1 fruit fly cellular context compared by ENCODE assay signal in the genomic region with DNA sequence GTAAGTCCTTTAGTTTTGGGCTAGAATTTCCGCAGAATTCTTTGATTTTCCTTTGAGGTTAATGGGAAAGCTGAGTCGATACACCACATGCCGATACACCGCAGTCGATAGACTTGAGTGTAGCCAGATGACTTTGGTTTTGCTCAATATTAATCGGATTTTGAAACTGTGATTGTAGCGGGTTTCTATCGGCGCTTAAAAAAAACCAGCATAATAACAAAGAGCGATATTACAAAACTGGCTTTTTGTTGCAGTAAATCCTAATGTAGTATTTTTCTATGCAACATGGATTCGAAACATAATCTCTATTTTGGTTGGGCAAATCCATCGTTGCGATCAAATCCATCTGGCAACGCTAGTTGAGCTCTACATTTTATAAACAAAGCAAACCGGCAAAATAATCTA.
TF ChIP-seq lines count a peak whose summit lies in the region.

Gene Polr3D, minus strand, starts transcription at position 116 of the 405 bp plus-strand sequence.
Gene mus304, plus strand, starts transcription at position 356 of the 405 bp plus-strand sequence.

TF ChIP-seq in whole organism, embryonic, 481 proteins besides CTCF, POLR2A, EP300 and RAD21 (continued from another document and continues in another):
- no peak for TF ChIP-seq Vsx1 (GFP tag; optimal IDR thresholded peaks at IDR 0.05; lab: Kevin White, UChicago)
- TF ChIP-seq CG3847 (GFP tag; IDR thresholded peaks at IDR 0.05; lab: Robert Waterston, UW) = peak; percentile 55; the same call in 1 of the 2 replicates
- no peak for TF ChIP-seq usp (GFP tag; optimal IDR thresholded peaks at IDR 0.05; lab: Kevin White, UChicago)
- TF ChIP-seq CG3407 (GFP tag; optimal IDR thresholded peaks at IDR 0.05; lab: Kevin White, UChicago) = no peak
- peak; percentile 74 for TF ChIP-seq stwl (tag; optimal IDR thresholded peaks at IDR 0.05; lab: Kevin White, UChicago)
- no peak for TF ChIP-seq CG10321 (GFP tag; IDR thresholded peaks at IDR 0.05; lab: Robert Waterston, UW)
- TF ChIP-seq Atf6 (GFP tag; IDR thresholded peaks at IDR 0.05; lab: Robert Waterston, UW) = no peak
- TF ChIP-seq CG2202 (tag; optimal IDR thresholded peaks at IDR 0.05; lab: Kevin White, UChicago) = no peak
- TF ChIP-seq Abd-B (GFP tag; optimal IDR thresholded peaks at IDR 0.05; lab: Kevin White, UChicago) = no peak
- no peak for TF ChIP-seq kah (GFP tag; optimal IDR thresholded peaks at IDR 0.05; lab: Kevin White, UChicago)
- 0 out of 2 replicates have a peak, but pooled peaks have one; percentile 28 for TF ChIP-seq sna (GFP tag; IDR thresholded peaks at IDR 0.05; lab: Robert Waterston, UW; ENCODE audit: partially characterized antibody)
- peak; percentile 53; the same call in 1 of the 3 replicates for TF ChIP-seq CG34224 (GFP tag; IDR thresholded peaks at IDR 0.05; lab: Robert Waterston, UW; ENCODE audit: partially characterized antibody)
- TF ChIP-seq Rx (GFP tag; IDR thresholded peaks at IDR 0.05; lab: Robert Waterston, UW) = no peak
- no peak for TF ChIP-seq CG4360 (GFP tag; IDR thresholded peaks at IDR 0.05; lab: Robert Waterston, UW)
- peak; percentile 29 for TF ChIP-seq CG7839 (tag; optimal IDR thresholded peaks at IDR 0.05; lab: Kevin White, UChicago)
- no peak for TF ChIP-seq z (GFP tag; IDR thresholded peaks at IDR 0.05; lab: Robert Waterston, UW)
- TF ChIP-seq CG18476 (GFP tag; optimal IDR thresholded peaks at IDR 0.05; lab: Kevin White, UChicago) = no peak
- no peak for TF ChIP-seq Oli (tag; optimal IDR thresholded peaks at IDR 0.05; lab: Kevin White, UChicago)
- TF ChIP-seq otp (GFP tag; IDR thresholded peaks at IDR 0.05; lab: Robert Waterston, UW) = no peak
- TF ChIP-seq Bteb2 (GFP tag; optimal IDR thresholded peaks at IDR 0.05; lab: Kevin White, UChicago) = no peak
- TF ChIP-seq CG14014 (GFP tag; IDR thresholded peaks at IDR 0.05; lab: Robert Waterston, UW) = no peak
- TF ChIP-seq CG7271 (tag; optimal IDR thresholded peaks at IDR 0.05; lab: Kevin White, UChicago) = no peak
- TF ChIP-seq H15 (GFP tag; IDR thresholded peaks at IDR 0.05; lab: Robert Waterston, UW) = no peak
- no peak for TF ChIP-seq lmd (GFP tag; IDR thresholded peaks at IDR 0.05; lab: Robert Waterston, UW)
- no peak for TF ChIP-seq toy (GFP tag; IDR thresholded peaks at IDR 0.05; lab: Robert Waterston, UW)
- no peak for TF ChIP-seq TFAM (GFP tag; optimal IDR thresholded peaks at IDR 0.05; lab: Kevin White, UChicago)
- TF ChIP-seq cato (GFP tag; optimal IDR thresholded peaks at IDR 0.05; lab: Kevin White, UChicago; ENCODE audit: borderline replicate concordance) = no peak
- TF ChIP-seq CG9817 (tag; optimal IDR thresholded peaks at IDR 0.05; lab: Kevin White, UChicago) = peak; percentile 50
- TF ChIP-seq fd96Cb (tag; optimal IDR thresholded peaks at IDR 0.05; lab: Kevin White, UChicago) = no peak
- TF ChIP-seq CG7357 (GFP tag; IDR thresholded peaks at IDR 0.05; lab: Robert Waterston, UW) = no peak
- TF ChIP-seq ranshi (GFP tag; IDR thresholded peaks at IDR 0.05; lab: Robert Waterston, UW) = no peak
- TF ChIP-seq YL-1 (GFP tag; optimal IDR thresholded peaks at IDR 0.05; lab: Kevin White, UChicago) = peak; percentile 58
- TF ChIP-seq ems (GFP tag; optimal IDR thresholded peaks at IDR 0.05; lab: Kevin White, UChicago) = no peak
- no peak for TF ChIP-seq zf30C (GFP tag; optimal IDR thresholded peaks at IDR 0.05; lab: Kevin White, UChicago)
- TF ChIP-seq vnd (GFP tag; IDR thresholded peaks at IDR 0.05; lab: Robert Waterston, UW; ENCODE audit: partially characterized antibody) = 0 out of 3 replicates have a peak, but pooled peaks have one; percentile 45
- no peak for TF ChIP-seq sob (GFP tag; IDR thresholded peaks at IDR 0.05; lab: Robert Waterston, UW)
- no peak for TF ChIP-seq rib (GFP tag; IDR thresholded peaks at IDR 0.05; lab: Robert Waterston, UW)
- no peak for TF ChIP-seq Usf (GFP tag; optimal IDR thresholded peaks at IDR 0.05; lab: Kevin White, UChicago)
- no peak for TF ChIP-seq CG11560 (tag; IDR thresholded peaks at IDR 0.05; lab: Robert Waterston, UW)
- TF ChIP-seq CG34422 (GFP tag; IDR thresholded peaks at IDR 0.05; lab: Robert Waterston, UW) = no peak
- TF ChIP-seq CG6854 (GFP tag; optimal IDR thresholded peaks at IDR 0.05; lab: Kevin White, UChicago) = no peak
- TF ChIP-seq CG16813 (GFP tag; IDR thresholded peaks at IDR 0.05; lab: Robert Waterston, UW; ENCODE audit: partially characterized antibody) = peak; percentile 57; the same call in 1 of the 3 replicates
- TF ChIP-seq CG13287 (GFP tag; IDR thresholded peaks at IDR 0.05; lab: Robert Waterston, UW; ENCODE audit: partially characterized antibody) = peak; percentile 74
- TF ChIP-seq CG13424 (tag; optimal IDR thresholded peaks at IDR 0.05; lab: Kevin White, UChicago) = peak; percentile 36
- TF ChIP-seq wek (GFP tag; optimal IDR thresholded peaks at IDR 0.05; lab: Kevin White, UChicago) = no peak
- no peak for TF ChIP-seq pita (GFP tag; optimal IDR thresholded peaks at IDR 0.05; lab: Kevin White, UChicago)
- TF ChIP-seq CG8765 (GFP tag; IDR thresholded peaks at IDR 0.05; lab: Robert Waterston, UW) = no peak
- no peak for TF ChIP-seq CG3065 (GFP tag; optimal IDR thresholded peaks at IDR 0.05; lab: Kevin White, UChicago)
- no peak for TF ChIP-seq Doc2 (GFP tag; IDR thresholded peaks at IDR 0.05; lab: Robert Waterston, UW)
- peak; percentile 44 for TF ChIP-seq HmgZ (tag; optimal IDR thresholded peaks at IDR 0.05; lab: Kevin White, UChicago)
- no peak for TF ChIP-seq CG4424 (GFP tag; optimal IDR thresholded peaks at IDR 0.05; lab: Kevin White, UChicago)
- TF ChIP-seq abd-A (tag; optimal IDR thresholded peaks at IDR 0.05; lab: Kevin White, UChicago) = no peak
- TF ChIP-seq CG8290 (GFP tag; optimal IDR thresholded peaks at IDR 0.05; lab: Kevin White, UChicago) = no peak
- no peak for TF ChIP-seq CG8290 (tag; optimal IDR thresholded peaks at IDR 0.05; lab: Kevin White, UChicago)
- TF ChIP-seq CG6683 (GFP tag; optimal IDR thresholded peaks at IDR 0.05; lab: Kevin White, UChicago) = no peak
- no peak for TF ChIP-seq CG16863 (GFP tag; optimal IDR thresholded peaks at IDR 0.05; lab: Kevin White, UChicago)
- peak; percentile 85 for TF ChIP-seq Dp (GFP tag; optimal IDR thresholded peaks at IDR 0.05; lab: Kevin White, UChicago)
- TF ChIP-seq fru (optimal IDR thresholded peaks at IDR 0.05; lab: Kevin White, UChicago) = no peak
- TF ChIP-seq CG9876 (GFP tag; optimal IDR thresholded peaks at IDR 0.05; lab: Kevin White, UChicago) = no peak
- no peak for TF ChIP-seq CG6272 (GFP tag; IDR thresholded peaks at IDR 0.05; lab: Robert Waterston, UW)
- TF ChIP-seq CG15073 (GFP tag; optimal IDR thresholded peaks at IDR 0.05; lab: Kevin White, UChicago) = no peak
- TF ChIP-seq CHES-1-like (GFP tag; optimal IDR thresholded peaks at IDR 0.05; lab: Kevin White, UChicago) = peak; percentile 51
- TF ChIP-seq nerfin-2 (GFP tag; IDR thresholded peaks at IDR 0.05; lab: Robert Waterston, UW; ENCODE audit: partially characterized antibody) = peak; percentile 66
- no peak for TF ChIP-seq esg (GFP tag; conservative IDR thresholded peaks at IDR 0.05; lab: Robert Waterston, UW)
- no peak for TF ChIP-seq ttk (GFP tag; IDR thresholded peaks at IDR 0.05; lab: Robert Waterston, UW)
- TF ChIP-seq Dfd (GFP tag; optimal IDR thresholded peaks at IDR 0.05; lab: Kevin White, UChicago) = no peak
- no peak for TF ChIP-seq Aef1 (GFP tag; IDR thresholded peaks at IDR 0.05; lab: Robert Waterston, UW)
- TF ChIP-seq gem (tag; optimal IDR thresholded peaks at IDR 0.05; lab: Kevin White, UChicago) = peak; percentile 40
- TF ChIP-seq CG17186 (GFP tag; optimal IDR thresholded peaks at IDR 0.05; lab: Kevin White, UChicago) = no peak
- TF ChIP-seq chinmo (GFP tag; IDR thresholded peaks at IDR 0.05; lab: Robert Waterston, UW; ENCODE audit: partially characterized antibody) = no peak
- TF ChIP-seq da (GFP tag; optimal IDR thresholded peaks at IDR 0.05; lab: Kevin White, UChicago) = no peak
- TF ChIP-seq sima (GFP tag; optimal IDR thresholded peaks at IDR 0.05; lab: Kevin White, UChicago) = no peak
- no peak for TF ChIP-seq seq (GFP tag; IDR thresholded peaks at IDR 0.05; lab: Robert Waterston, UW)
- TF ChIP-seq CG31388 (GFP tag; optimal IDR thresholded peaks at IDR 0.05; lab: Kevin White, UChicago) = no peak
- no peak for TF ChIP-seq Sry-β (GFP tag; optimal IDR thresholded peaks at IDR 0.05; lab: Kevin White, UChicago)
- TF ChIP-seq caup (GFP tag; optimal IDR thresholded peaks at IDR 0.05; lab: Kevin White, UChicago; ENCODE audit: severe bottlenecking) = no peak
- no peak for TF ChIP-seq cad (GFP tag; optimal IDR thresholded peaks at IDR 0.05; lab: Kevin White, UChicago)
- TF ChIP-seq dysf (GFP tag; IDR thresholded peaks at IDR 0.05; lab: Robert Waterston, UW) = no peak
- peak; percentile 14 for TF ChIP-seq ind (GFP tag; optimal IDR thresholded peaks at IDR 0.05; lab: Kevin White, UChicago)
- no peak for TF ChIP-seq CkIIα-i1 (GFP tag; IDR thresholded peaks at IDR 0.05; lab: Robert Waterston, UW)
- no peak for TF ChIP-seq CG9932 (GFP tag; IDR thresholded peaks at IDR 0.05; lab: Robert Waterston, UW)
- TF ChIP-seq CG13123 (GFP tag; optimal IDR thresholded peaks at IDR 0.05; lab: Kevin White, UChicago) = no peak
- peak in 1 of 2 experiments; percentile 3 for TF ChIP-seq Hr51 (GFP tag; optimal IDR thresholded peaks at IDR 0.05; lab: Kevin White, UChicago)
- peak; percentile 39 for TF ChIP-seq CG10147 (GFP tag; optimal IDR thresholded peaks at IDR 0.05; lab: Kevin White, UChicago)
- TF ChIP-seq CG18011 (GFP tag; optimal IDR thresholded peaks at IDR 0.05; lab: Kevin White, UChicago) = no peak
- peak; percentile 64 for TF ChIP-seq gro (GFP tag; optimal IDR thresholded peaks at IDR 0.05; lab: Kevin White, UChicago)
- no peak for TF ChIP-seq CG31441 (GFP tag; IDR thresholded peaks at IDR 0.05; lab: Robert Waterston, UW)
- no peak for TF ChIP-seq slbo (GFP tag; IDR thresholded peaks at IDR 0.05; lab: Robert Waterston, UW)
- no peak for TF ChIP-seq prd (optimal IDR thresholded peaks at IDR 0.05; lab: Kevin White, UChicago)
- TF ChIP-seq prd (GFP tag; IDR thresholded peaks at IDR 0.05; lab: Robert Waterston, UW) = 0 out of 3 replicates have a peak, but pooled peaks have one; percentile 12
- no peak; the same call in 1 of the 2 replicates for TF ChIP-seq NFAT (GFP tag; IDR thresholded peaks at IDR 0.05; lab: Robert Waterston, UW)
- TF ChIP-seq CoRest (tag; optimal IDR thresholded peaks at IDR 0.05; lab: Kevin White, UChicago) = peak; percentile 50
- TF ChIP-seq Chrac-16 (GFP tag; optimal IDR thresholded peaks at IDR 0.05; lab: Kevin White, UChicago) = no peak
- TF ChIP-seq CG8478 (optimal IDR thresholded peaks at IDR 0.05; lab: Kevin White, UChicago) = no peak
- no peak for TF ChIP-seq CG10565 (GFP tag; optimal IDR thresholded peaks at IDR 0.05; lab: Kevin White, UChicago)
- TF ChIP-seq chm (GFP tag; IDR thresholded peaks at IDR 0.05; lab: Robert Waterston, UW) = no peak
- no peak for TF ChIP-seq CG1233 (GFP tag; optimal IDR thresholded peaks at IDR 0.05; lab: Kevin White, UChicago)
- TF ChIP-seq CG3838 (GFP tag; optimal IDR thresholded peaks at IDR 0.05; lab: Kevin White, UChicago) = no peak
- TF ChIP-seq Lhr (GFP tag; optimal IDR thresholded peaks at IDR 0.05; lab: Kevin White, UChicago) = no peak
- TF ChIP-seq ewg (GFP tag; optimal IDR thresholded peaks at IDR 0.05; lab: Kevin White, UChicago) = no peak
- TF ChIP-seq Meics (GFP tag; optimal IDR thresholded peaks at IDR 0.05; lab: Kevin White, UChicago) = peak; percentile 20
- TF ChIP-seq MBD-R2 (GFP tag; IDR thresholded peaks at IDR 0.05; lab: Robert Waterston, UW) = peak; percentile 58
- TF ChIP-seq CG11456 (GFP tag; IDR thresholded peaks at IDR 0.05; lab: Robert Waterston, UW) = no peak
- TF ChIP-seq Ets97D (GFP tag; optimal IDR thresholded peaks at IDR 0.05; lab: Kevin White, UChicago) = peak; percentile 62
- no peak for TF ChIP-seq CG7745 (tag; optimal IDR thresholded peaks at IDR 0.05; lab: Kevin White, UChicago)
- no peak for TF ChIP-seq btn (GFP tag; optimal IDR thresholded peaks at IDR 0.05; lab: Kevin White, UChicago)
- no peak for TF ChIP-seq jigr1 (GFP tag; IDR thresholded peaks at IDR 0.05; lab: Robert Waterston, UW)
- peak; percentile 30 for TF ChIP-seq grau (tag; optimal IDR thresholded peaks at IDR 0.05; lab: Kevin White, UChicago)
- TF ChIP-seq Neu2 (GFP tag; optimal IDR thresholded peaks at IDR 0.05; lab: Kevin White, UChicago; ENCODE audit: borderline replicate concordance) = peak; percentile 14
- no peak for TF ChIP-seq CG4328 (GFP tag; optimal IDR thresholded peaks at IDR 0.05; lab: Kevin White, UChicago)
- TF ChIP-seq MTF-1 (GFP tag; optimal IDR thresholded peaks at IDR 0.05; lab: Kevin White, UChicago; ENCODE audit: borderline replicate concordance) = no peak
- no peak for TF ChIP-seq kay (GFP tag; optimal IDR thresholded peaks at IDR 0.05; lab: Kevin White, UChicago)
- no peak for TF ChIP-seq Max (GFP tag; optimal IDR thresholded peaks at IDR 0.05; lab: Kevin White, UChicago)
- TF ChIP-seq Hmx (GFP tag; optimal IDR thresholded peaks at IDR 0.05; lab: Kevin White, UChicago) = no peak
- peak; percentile 48 for TF ChIP-seq zen (tag; optimal IDR thresholded peaks at IDR 0.05; lab: Kevin White, UChicago)
- no peak for TF ChIP-seq peb (GFP tag; IDR thresholded peaks at IDR 0.05; lab: Robert Waterston, UW)
- TF ChIP-seq Lim3 (GFP tag; IDR thresholded peaks at IDR 0.05; lab: Robert Waterston, UW) = no peak
- no peak for TF ChIP-seq en (GFP tag; optimal IDR thresholded peaks at IDR 0.05; lab: Kevin White, UChicago)
- TF ChIP-seq onecut (GFP tag; IDR thresholded peaks at IDR 0.05; lab: Robert Waterston, UW) = 0 out of 2 replicates have a peak, but pooled peaks have one; percentile 14
- TF ChIP-seq CG8944 (GFP tag; optimal IDR thresholded peaks at IDR 0.05; lab: Kevin White, UChicago) = no peak
- peak; percentile 17 for TF ChIP-seq B-H2 (GFP tag; optimal IDR thresholded peaks at IDR 0.05; lab: Kevin White, UChicago)
- no peak for TF ChIP-seq Dip3 (GFP tag; optimal IDR thresholded peaks at IDR 0.05; lab: Kevin White, UChicago)
- TF ChIP-seq NC2β (GFP tag; optimal IDR thresholded peaks at IDR 0.05; lab: Kevin White, UChicago) = peak; percentile 11
- no peak for TF ChIP-seq CG16815 (GFP tag; optimal IDR thresholded peaks at IDR 0.05; lab: Kevin White, UChicago)
- TF ChIP-seq tll (GFP tag; optimal IDR thresholded peaks at IDR 0.05; lab: Kevin White, UChicago) = no peak
- peak; percentile 52 for TF ChIP-seq CG1603 (tag; optimal IDR thresholded peaks at IDR 0.05; lab: Kevin White, UChicago)
- TF ChIP-seq ase (GFP tag; IDR thresholded peaks at IDR 0.05; lab: Robert Waterston, UW) = no peak
- TF ChIP-seq HLHmδ (GFP tag; optimal IDR thresholded peaks at IDR 0.05; lab: Kevin White, UChicago) = no peak
- no peak for TF ChIP-seq sens-2 (GFP tag; IDR thresholded peaks at IDR 0.05; lab: Robert Waterston, UW)
- no peak for TF ChIP-seq GATAe (GFP tag; conservative IDR thresholded peaks at IDR 0.05; lab: Robert Waterston, UW)
